Fruit fly (Drosophila melanogaster): Measurements from ENCODE around the gene CG17186.

CG17186 gene

dm6 chr3R:19904865-19905373 lies 27.6 kb upstream of the CG17186 start, which contains the start of the genes Surf6 and RhoGAP92B (continued):
- TF ChIP-seq CG12659 (GFP tag; optimal IDR thresholded peaks at IDR 0.05) (peak; percentile 88), CG8281 (tag; optimal IDR thresholded peaks at IDR 0.05) (no peak), sqz (GFP tag; optimal IDR thresholded peaks at IDR 0.05) (no peak), ken (GFP tag; IDR thresholded peaks at IDR 0.05) (0 out of 3 replicates have a peak, but pooled peaks have one; percentile 37), gsb-n (tag; optimal IDR thresholded peaks at IDR 0.05) (peak; percentile 58), CG6175 (GFP tag; IDR thresholded peaks at IDR 0.05) (no peak), CG2875 (GFP tag; optimal IDR thresholded peaks at IDR 0.05) (peak; percentile 15), Spps (tag; optimal IDR thresholded peaks at IDR 0.05) (peak; percentile 4), CG7357 (GFP tag; IDR thresholded peaks at IDR 0.05) (no peak), seq (GFP tag; IDR thresholded peaks at IDR 0.05) (peak; percentile 47; the same call in 1 of the 2 replicates), Atf3 (GFP tag; optimal IDR thresholded peaks at IDR 0.05) (peak; percentile 37), Max (GFP tag; optimal IDR thresholded peaks at IDR 0.05) (peak; percentile 95), Dip3 (GFP tag; optimal IDR thresholded peaks at IDR 0.05) (peak; percentile 64), CG31224 (GFP tag; IDR thresholded peaks at IDR 0.05) (no peak), CG13624 (GFP tag; optimal IDR thresholded peaks at IDR 0.05) (peak; percentile 73), NC2α (GFP tag; optimal IDR thresholded peaks at IDR 0.05) (peak; percentile 69), CG3995 (GFP tag; optimal IDR thresholded peaks at IDR 0.05) (peak; percentile 39), Awh (GFP tag; IDR thresholded peaks at IDR 0.05) (no peak), emc (GFP tag; optimal IDR thresholded peaks at IDR 0.05) (no peak), CG10959 (GFP tag; IDR thresholded peaks at IDR 0.05) (no peak), CG16779 (GFP tag; IDR thresholded peaks at IDR 0.05) (no peak), CG30403 (GFP tag; optimal IDR thresholded peaks at IDR 0.05) (peak; percentile 43), CG10209 (GFP tag; optimal IDR thresholded peaks at IDR 0.05) (peak; percentile 60), Hmx (GFP tag; optimal IDR thresholded peaks at IDR 0.05) (no peak), shn (GFP tag; optimal IDR thresholded peaks at IDR 0.05) (peak; percentile 24), ATbp (GFP tag; optimal IDR thresholded peaks at IDR 0.05) (no peak), CG32767 (GFP tag; IDR thresholded peaks at IDR 0.05) (peak; percentile 60), CG10431 (GFP tag; optimal IDR thresholded peaks at IDR 0.05) (peak; percentile 68), CG7928 (GFP tag; optimal IDR thresholded peaks at IDR 0.05) (peak; percentile 63), ab (GFP tag; optimal IDR thresholded peaks at IDR 0.05) (no peak), Dek (tag; optimal IDR thresholded peaks at IDR 0.05) (peak; percentile 39), CG14050 (GFP tag; IDR thresholded peaks at IDR 0.05) (0 out of 3 replicates have a peak, but pooled peaks have one; percentile 32), bab2 (GFP tag; optimal IDR thresholded peaks at IDR 0.05) (peak; percentile 56), CHES-1-like (GFP tag; optimal IDR thresholded peaks at IDR 0.05) (peak; percentile 63), crc (GFP tag; optimal IDR thresholded peaks at IDR 0.05) (peak; percentile 22), CG13424 (tag; optimal IDR thresholded peaks at IDR 0.05) (peak; percentile 61), CG17829 (tag; optimal IDR thresholded peaks at IDR 0.05) (peak; percentile 77), CG32772 (GFP tag; IDR thresholded peaks at IDR 0.05) (0 out of 2 replicates have a peak, but pooled peaks have one; percentile 23), CG18619 (GFP tag; optimal IDR thresholded peaks at IDR 0.05) (peak; percentile 67), dati (GFP tag; IDR thresholded peaks at IDR 0.05) (no peak), Hr39 (optimal IDR thresholded peaks at IDR 0.05) (no peak), kay (GFP tag; optimal IDR thresholded peaks at IDR 0.05) (peak; percentile 75), Nf-YB (GFP tag; optimal IDR thresholded peaks at IDR 0.05) (peak; percentile 33), pita (GFP tag; optimal IDR thresholded peaks at IDR 0.05) (no peak), chinmo (GFP tag; IDR thresholded peaks at IDR 0.05; ENCODE audit: partially characterized antibody) (0 out of 4 replicates have a peak, but pooled peaks have one; percentile 43), CG2129 (GFP tag; IDR thresholded peaks at IDR 0.05; ENCODE audit: partially characterized antibody) (no peak), H15 (GFP tag; IDR thresholded peaks at IDR 0.05) (0 out of 3 replicates have a peak, but pooled peaks have one; percentile 23), Hand (GFP tag; optimal IDR thresholded peaks at IDR 0.05) (no peak), twi (tag; optimal IDR thresholded peaks at IDR 0.05) (peak; percentile 38), pb (GFP tag; optimal IDR thresholded peaks at IDR 0.05) (peak; percentile 60), sd (tag; optimal IDR thresholded peaks at IDR 0.05) (peak; percentile 67)

All from whole organism, embryonic.